Fruit fly (Drosophila melanogaster): Measurements from ENCODE around the gene CG13962.

CG13962 gene

DNA sequence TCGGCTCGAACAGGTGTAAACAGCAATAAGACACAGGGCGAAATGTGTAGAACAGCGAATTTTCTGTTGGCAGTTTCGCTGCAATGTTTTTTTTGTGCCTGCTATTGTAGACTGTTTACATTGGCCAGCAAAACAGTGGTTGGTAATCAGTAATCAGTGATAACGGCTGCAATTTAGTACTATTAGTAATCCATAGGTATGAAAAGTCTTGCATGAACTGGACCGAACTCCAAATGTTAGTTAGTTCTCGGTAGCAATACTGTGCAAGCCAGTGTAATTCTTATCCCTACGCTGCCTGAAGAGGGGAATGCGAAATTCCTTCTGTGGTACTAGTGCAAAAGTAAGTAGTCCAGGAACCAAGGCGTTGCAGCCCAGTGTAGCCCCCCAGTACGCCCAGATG is 25.6 kb downstream of the CG13962 start:
- no peak for TF ChIP-seq psq (optimal IDR thresholded peaks at IDR 0.05)
- TF ChIP-seq CG8478 (optimal IDR thresholded peaks at IDR 0.05) = no peak
- no peak for TF ChIP-seq EcR (GFP tag; optimal IDR thresholded peaks at IDR 0.05)
- no peak for TF ChIP-seq Dll (optimal IDR thresholded peaks at IDR 0.05)
- TF ChIP-seq pan (optimal IDR thresholded peaks at IDR 0.05) = no peak
- no peak for TF ChIP-seq usp (GFP tag; optimal IDR thresholded peaks at IDR 0.05)

DNA sequence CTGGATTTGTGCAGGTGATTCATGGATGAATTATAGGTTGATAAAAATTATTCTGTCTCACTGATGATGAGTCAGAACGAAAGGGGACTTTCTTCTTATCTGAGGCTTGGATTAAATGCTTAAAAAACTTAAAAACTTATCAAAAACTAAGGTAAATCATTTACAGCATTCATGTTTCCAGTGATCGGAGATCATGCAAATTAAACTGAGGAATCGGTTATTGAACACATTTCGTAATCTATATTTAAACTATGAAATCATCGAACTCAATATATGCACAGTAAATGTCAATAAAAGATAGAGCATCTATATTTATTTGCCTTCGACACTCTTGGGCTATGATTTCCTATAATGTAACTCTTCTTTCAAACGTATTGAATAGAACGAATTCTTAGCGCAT is 26.4 kb downstream of the CG13962 start:
- no peak for TF ChIP-seq CG8478 (optimal IDR thresholded peaks at IDR 0.05)

DNA sequence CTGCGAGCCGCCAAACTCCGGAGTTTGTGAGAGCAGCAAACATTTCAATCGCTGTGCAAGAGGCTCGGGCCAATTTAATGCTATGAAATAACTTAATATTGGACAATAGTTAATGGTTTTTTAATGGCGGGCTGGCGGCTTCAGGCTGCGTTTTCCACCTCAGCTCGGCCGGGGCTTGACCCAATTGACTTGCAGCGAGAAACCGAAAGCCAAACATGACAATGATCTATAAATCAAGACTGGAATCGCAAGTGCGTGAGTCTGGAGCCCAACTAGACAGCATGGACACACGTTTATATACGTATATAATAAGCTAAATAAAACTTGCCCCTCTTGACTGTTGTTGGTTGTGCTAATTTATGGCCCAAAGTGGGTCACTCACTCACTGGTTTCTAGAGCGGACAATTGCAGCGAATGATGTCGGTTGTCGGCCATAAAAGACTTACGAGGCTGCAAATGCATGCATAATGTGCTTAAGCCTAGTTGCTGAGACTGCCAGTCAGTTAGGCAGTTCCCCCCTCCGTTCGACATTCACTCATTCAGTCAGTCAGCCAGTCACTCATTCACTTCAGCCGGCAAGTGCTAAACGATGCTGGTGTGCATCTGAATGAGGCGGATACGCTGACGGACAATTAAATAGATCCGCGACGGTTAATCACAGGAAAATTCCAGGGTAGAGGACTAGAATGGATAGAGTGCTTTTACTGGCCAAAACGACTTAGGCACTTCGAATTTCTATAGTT is 29.3 kb downstream of the CG13962 start:
- TF ChIP-seq psq (optimal IDR thresholded peaks at IDR 0.05) (no peak), pan (optimal IDR thresholded peaks at IDR 0.05) (no peak), Dll (optimal IDR thresholded peaks at IDR 0.05) (no peak), CG8478 (optimal IDR thresholded peaks at IDR 0.05) (no peak), usp (GFP tag; optimal IDR thresholded peaks at IDR 0.05) (no peak), EcR (GFP tag; optimal IDR thresholded peaks at IDR 0.05) (no peak)

DNA sequence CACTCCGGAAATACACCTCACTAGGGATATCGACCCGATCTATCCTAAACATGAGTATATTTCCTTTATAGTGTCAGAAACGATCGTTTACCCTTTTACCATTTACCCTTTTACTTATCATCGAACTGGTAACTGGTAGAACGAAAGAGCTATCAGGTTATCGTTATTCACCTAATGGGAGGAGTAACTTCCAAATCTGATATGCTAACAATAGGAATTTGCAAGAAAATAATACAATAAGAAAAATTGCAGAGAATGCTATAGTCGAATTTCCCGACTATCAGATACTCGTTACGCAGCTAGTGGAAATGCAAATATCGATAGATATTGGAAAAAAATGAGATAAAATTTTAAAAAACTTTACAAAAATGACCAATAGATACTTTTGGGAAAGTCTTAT is 40.1 kb downstream of the CG13962 start:
- no peak for TF ChIP-seq CG8478 (optimal IDR thresholded peaks at IDR 0.05)
- TF ChIP-seq EcR (GFP tag; optimal IDR thresholded peaks at IDR 0.05) = no peak

DNA sequence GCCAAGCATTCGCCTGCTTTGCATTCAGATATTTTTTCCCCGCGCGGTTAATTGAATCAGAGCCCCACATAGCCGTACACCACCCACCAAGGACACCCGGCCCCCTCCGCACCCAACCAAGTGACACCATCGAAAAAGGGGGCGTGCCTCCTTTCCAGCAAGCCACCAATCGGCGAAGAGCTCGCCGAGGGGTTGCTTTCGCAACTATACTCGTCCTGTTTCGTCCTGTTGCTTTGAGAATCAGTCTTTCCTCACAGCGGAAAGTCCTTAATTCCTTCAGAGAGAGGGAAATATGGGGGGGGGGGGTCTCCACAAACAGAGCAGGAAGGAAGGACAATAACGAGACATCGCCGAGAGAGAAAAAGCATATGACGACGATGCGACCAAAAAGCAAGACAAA is 44.6 kb downstream of the CG13962 start:
- TF ChIP-seq CG8478 (optimal IDR thresholded peaks at IDR 0.05) (no peak), EcR (GFP tag; optimal IDR thresholded peaks at IDR 0.05) (no peak), psq (optimal IDR thresholded peaks at IDR 0.05) (no peak), pan (optimal IDR thresholded peaks at IDR 0.05) (no peak), usp (GFP tag; optimal IDR thresholded peaks at IDR 0.05) (no peak), Dll (optimal IDR thresholded peaks at IDR 0.05) (no peak)

DNA sequence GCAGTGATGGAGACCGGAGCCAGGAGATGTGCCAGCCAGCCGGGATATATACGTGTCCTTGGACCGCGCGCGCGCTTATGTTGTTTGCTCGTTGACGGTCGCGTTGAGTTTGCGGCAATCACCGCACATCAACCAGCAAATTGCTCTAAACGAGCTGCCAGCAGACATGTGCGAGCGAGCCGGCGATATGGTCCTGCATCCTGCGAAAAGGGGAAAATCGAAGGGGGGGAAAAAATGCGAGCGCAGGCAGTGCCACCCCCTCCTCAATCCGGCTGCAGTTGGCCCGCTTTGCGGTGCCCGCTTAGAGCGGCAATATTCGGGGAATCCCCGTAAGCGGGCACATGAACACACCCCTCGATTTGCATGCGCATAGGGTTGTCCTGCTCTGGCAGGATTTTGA is 45.4 kb downstream of the CG13962 start, which contains the start of gene bsh:
bsh (minus strand) TSS at position 101 of the 400 bp plus-strand sequence.
- TF ChIP-seq EcR (GFP tag; optimal IDR thresholded peaks at IDR 0.05) (no peak), psq (optimal IDR thresholded peaks at IDR 0.05) (no peak), pan (optimal IDR thresholded peaks at IDR 0.05) (no peak), Dll (optimal IDR thresholded peaks at IDR 0.05) (no peak), usp (GFP tag; optimal IDR thresholded peaks at IDR 0.05) (no peak), CG8478 (optimal IDR thresholded peaks at IDR 0.05) (no peak)

DNA sequence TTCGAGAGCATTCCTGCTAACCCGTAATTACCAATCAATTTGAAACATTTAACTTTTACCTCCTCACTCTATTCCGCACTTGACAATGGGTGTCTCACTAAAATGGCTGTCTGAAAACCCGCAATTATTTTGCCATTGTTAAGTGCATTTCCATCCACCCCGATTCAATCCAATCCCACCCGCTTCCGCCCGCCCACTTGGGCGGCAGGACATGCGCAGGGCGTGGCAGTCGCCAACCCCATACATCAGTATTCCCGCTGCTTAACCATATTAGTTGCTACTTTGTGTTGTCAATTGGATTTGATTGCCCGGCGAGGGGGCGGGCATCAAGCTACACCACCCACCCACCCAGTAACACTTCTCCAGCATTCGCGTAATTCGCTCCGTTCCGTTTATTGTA is 48.9 kb downstream of the CG13962 start:
- TF ChIP-seq psq (optimal IDR thresholded peaks at IDR 0.05) (no peak), usp (GFP tag; optimal IDR thresholded peaks at IDR 0.05) (no peak), pan (optimal IDR thresholded peaks at IDR 0.05) (no peak), Dll (optimal IDR thresholded peaks at IDR 0.05) (no peak), CG8478 (optimal IDR thresholded peaks at IDR 0.05) (no peak)

DNA sequence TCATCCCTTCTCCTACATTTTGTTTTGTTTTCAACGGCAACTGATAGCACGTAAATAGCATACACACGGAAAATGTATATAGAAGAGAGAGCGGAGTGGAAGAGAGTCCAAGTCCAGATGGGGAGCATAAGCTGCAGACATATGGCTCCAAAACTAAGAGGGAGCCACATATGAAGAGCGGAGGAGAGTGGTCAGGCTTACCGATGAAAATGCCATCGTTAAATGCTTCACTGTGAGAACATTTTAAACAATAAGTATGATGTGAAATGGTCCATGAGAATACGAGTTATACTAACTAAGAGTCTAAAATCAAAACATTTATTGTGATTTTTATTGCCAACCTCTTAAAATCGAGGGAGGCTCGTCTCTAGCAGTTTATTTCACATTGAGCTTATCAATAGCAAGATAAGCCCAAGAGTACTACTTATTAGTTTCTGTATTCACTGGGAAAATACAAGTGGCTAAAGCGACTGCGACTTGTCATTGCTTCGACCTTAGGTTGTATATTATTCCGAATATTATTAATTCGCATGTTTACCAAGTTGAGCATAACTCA is 49.7 kb downstream of the CG13962 start:
- TF ChIP-seq EcR (GFP tag; optimal IDR thresholded peaks at IDR 0.05) = no peak
- TF ChIP-seq Dll (optimal IDR thresholded peaks at IDR 0.05) = no peak
- TF ChIP-seq psq (optimal IDR thresholded peaks at IDR 0.05) = no peak
- no peak for TF ChIP-seq pan (optimal IDR thresholded peaks at IDR 0.05)
- TF ChIP-seq usp (GFP tag; optimal IDR thresholded peaks at IDR 0.05) = no peak

DNA sequence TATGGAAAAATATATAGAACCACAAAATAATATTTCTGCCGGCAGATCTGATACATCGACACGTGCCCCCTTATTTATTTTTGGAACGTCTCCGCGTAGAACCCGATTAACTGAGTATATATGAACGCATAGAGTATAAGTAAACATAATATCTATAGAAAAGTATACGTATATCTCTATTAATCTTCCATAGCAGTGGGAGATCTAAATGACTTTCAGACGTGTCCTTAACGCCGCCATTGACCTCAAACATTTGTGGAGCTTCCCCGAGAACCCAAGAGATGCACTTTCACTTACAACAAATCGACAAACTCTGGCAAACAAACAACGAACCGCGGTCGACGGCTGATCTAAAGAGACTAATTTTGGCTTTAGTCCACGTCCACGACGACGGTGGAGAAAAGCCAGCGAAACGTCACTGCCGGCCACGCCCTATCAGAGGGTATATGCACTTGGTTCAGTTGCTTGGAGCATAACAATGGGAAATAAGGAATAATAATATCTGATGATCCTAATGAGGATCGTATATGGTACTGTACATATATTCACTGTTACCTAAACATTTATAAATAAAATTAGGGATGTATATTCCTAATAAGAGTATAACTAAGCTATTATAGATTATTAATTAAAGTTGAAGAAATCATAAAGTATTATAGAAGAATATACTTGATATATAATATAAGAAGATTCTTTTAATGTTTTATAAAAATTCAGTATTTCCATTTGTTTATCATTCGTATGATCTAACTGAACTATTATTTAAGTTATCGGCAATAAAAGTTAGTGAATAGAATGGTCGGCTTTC is 50.4 kb downstream of the CG13962 start, which contains the start of gene fbp:
fbp (minus strand) TSS at position 364 of the 808 bp plus-strand sequence.
- TF ChIP-seq psq (optimal IDR thresholded peaks at IDR 0.05) = no peak
- no peak for TF ChIP-seq EcR (GFP tag; optimal IDR thresholded peaks at IDR 0.05)
- no peak for TF ChIP-seq Dll (optimal IDR thresholded peaks at IDR 0.05)
- TF ChIP-seq pan (optimal IDR thresholded peaks at IDR 0.05) = no peak
- no peak for TF ChIP-seq CG8478 (optimal IDR thresholded peaks at IDR 0.05)
- no peak for TF ChIP-seq usp (GFP tag; optimal IDR thresholded peaks at IDR 0.05)
